Worm (Caenorhabditis elegans): Measurements from ENCODE around the gene B0294.1.
A peak's percentile ranks its signal among the peaks of the same experiment; 100 is the strongest.

B0294.1 gene

DNA sequence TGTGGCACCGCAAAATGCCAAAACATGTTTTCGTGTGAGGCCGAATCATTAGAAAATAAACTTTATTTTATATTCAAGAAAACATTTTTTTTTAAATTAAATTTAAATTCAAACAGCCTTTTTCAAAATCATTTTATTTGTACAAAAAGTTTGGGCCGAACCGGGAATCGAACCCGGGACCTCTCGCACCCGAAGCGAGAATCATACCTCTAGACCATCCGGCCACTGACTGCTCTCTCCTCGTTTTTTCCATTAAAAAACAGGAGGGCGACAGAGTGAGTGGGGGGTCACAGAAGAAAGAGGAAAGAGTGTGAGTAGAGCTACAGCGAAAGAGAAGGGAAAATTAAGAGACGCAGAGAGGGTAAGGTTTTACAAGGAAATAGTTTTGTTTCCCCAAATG is 16.5 kb downstream of the B0294.1 start:
- TF ChIP-seq snpc-4 (tag; optimal IDR thresholded peaks at IDR 0.05) (peak; percentile 32), nhr-6 (tag; optimal IDR thresholded peaks at IDR 0.05) (no peak), ztf-11 (tag; optimal IDR thresholded peaks at IDR 0.05) (no peak), aly-2 (tag; optimal IDR thresholded peaks at IDR 0.05) (no peak), ceh-16 (tag; optimal IDR thresholded peaks at IDR 0.05) (peak; percentile 49), ceh-82 (tag; optimal IDR thresholded peaks at IDR 0.05) (peak; percentile 5), fos-1 (tag; optimal IDR thresholded peaks at IDR 0.05) (peak; percentile 42), skn-1 (tag; optimal IDR thresholded peaks at IDR 0.05) (no peak), mdl-1 (tag; optimal IDR thresholded peaks at IDR 0.05) (peak in 1 of 2 experiments; percentile 21), Y55F3AM.14 (GFP tag; optimal IDR thresholded peaks at IDR 0.05) (peak; percentile 14), nhr-21 (tag; optimal IDR thresholded peaks at IDR 0.05) (peak; percentile 33), nhr-23 (tag; optimal IDR thresholded peaks at IDR 0.05) (no peak), nhr-11 (tag; optimal IDR thresholded peaks at IDR 0.05) (no peak), ZK546.5 (tag; optimal IDR thresholded peaks at IDR 0.05) (no peak), blmp-1 (tag; optimal IDR thresholded peaks at IDR 0.05; ENCODE audit: insufficient read depth) (no peak), unc-55 (GFP tag; optimal IDR thresholded peaks at IDR 0.05) (peak; percentile 71), sem-4 (tag; optimal IDR thresholded peaks at IDR 0.05) (no peak), egl-27 (tag; optimal IDR thresholded peaks at IDR 0.05) (peak; percentile 6), ztf-1 (GFP tag; conservative IDR thresholded peaks at IDR 0.05) (no peak), mab-5 (tag; optimal IDR thresholded peaks at IDR 0.05) (no peak), F13H6.1 (tag; optimal IDR thresholded peaks at IDR 0.05) (peak; percentile 49), lin-11 (tag; optimal IDR thresholded peaks at IDR 0.05) (peak; percentile 49), elt-3 (tag; optimal IDR thresholded peaks at IDR 0.05) (no peak), lin-13 (GFP tag; optimal IDR thresholded peaks at IDR 0.05) (peak; percentile 56), lsy-2 (tag; optimal IDR thresholded peaks at IDR 0.05) (peak; percentile 50 to 79), ztf-4 (tag; optimal IDR thresholded peaks at IDR 0.05) (no peak), elt-1 (tag; optimal IDR thresholded peaks at IDR 0.05) (no peak), unc-39 (tag; optimal IDR thresholded peaks at IDR 0.05) (no peak), lin-39 (tag; optimal IDR thresholded peaks at IDR 0.05) (no peak), unc-62 (GFP tag; optimal IDR thresholded peaks at IDR 0.05) (no peak), dmd-4 (tag; optimal IDR thresholded peaks at IDR 0.05) (no peak), nhr-77 (tag; optimal IDR thresholded peaks at IDR 0.05) (no peak), alr-1 (tag; optimal IDR thresholded peaks at IDR 0.05) (no peak), C34F6.9 (tag; optimal IDR thresholded peaks at IDR 0.05) (peak; percentile 38), nhr-129 (tag; optimal IDR thresholded peaks at IDR 0.05) (peak; percentile 74), gmeb-1 (tag; optimal IDR thresholded peaks at IDR 0.05) (peak; percentile 58), crh-2 (tag; optimal IDR thresholded peaks at IDR 0.05) (peak; percentile 36), nhr-237 (tag; optimal IDR thresholded peaks at IDR 0.05) (no peak), nhr-25 (tag; optimal IDR thresholded peaks at IDR 0.05) (no peak), R02D3.7 (tag; optimal IDR thresholded peaks at IDR 0.05) (no peak), sma-3 (GFP tag; optimal IDR thresholded peaks at IDR 0.05) (peak; percentile 43), mbf-1 (tag; optimal IDR thresholded peaks at IDR 0.05) (no peak), nhr-12 (tag; optimal IDR thresholded peaks at IDR 0.05) (no peak), peb-1 (tag; optimal IDR thresholded peaks at IDR 0.05) (no peak), nhr-10 (tag; optimal IDR thresholded peaks at IDR 0.05) (no peak), sma-9 (GFP tag; optimal IDR thresholded peaks at IDR 0.05) (peak; percentile 76), sma-9 (tag; optimal IDR thresholded peaks at IDR 0.05) (no peak)

DNA sequence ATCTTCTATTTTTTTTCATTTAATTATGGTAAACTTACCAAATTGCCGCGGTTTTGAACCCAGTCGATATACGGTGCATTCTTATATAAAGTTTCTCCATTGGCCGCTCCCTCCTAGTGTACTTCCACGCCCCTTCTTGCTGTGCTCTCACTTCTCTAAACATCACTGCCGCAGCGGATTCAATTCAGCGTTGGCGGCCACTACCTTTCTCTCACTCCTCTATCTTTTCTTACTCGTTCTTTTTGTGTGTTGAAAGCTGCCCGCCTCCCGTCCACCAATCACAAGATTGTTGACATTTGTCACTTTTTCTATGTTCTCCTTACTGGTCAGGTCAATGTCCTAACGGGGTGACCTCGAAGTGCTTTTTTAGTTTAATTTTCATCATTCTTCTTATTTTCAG is 26.2 kb downstream of the B0294.1 start:
- TF ChIP-seq lin-13 (GFP tag; optimal IDR thresholded peaks at IDR 0.05): no peak
- no peak for TF ChIP-seq nhr-23 (tag; optimal IDR thresholded peaks at IDR 0.05)
- TF ChIP-seq unc-55 (GFP tag; optimal IDR thresholded peaks at IDR 0.05): peak; percentile 22
- no peak for TF ChIP-seq egl-27 (tag; optimal IDR thresholded peaks at IDR 0.05)
- TF ChIP-seq blmp-1 (tag; optimal IDR thresholded peaks at IDR 0.05; ENCODE audit: insufficient read depth): no peak
- TF ChIP-seq zag-1 (tag; optimal IDR thresholded peaks at IDR 0.05): no peak
- TF ChIP-seq nhr-129 (tag; optimal IDR thresholded peaks at IDR 0.05): peak; percentile 19
- no peak for TF ChIP-seq dmd-4 (tag; optimal IDR thresholded peaks at IDR 0.05)
- no peak for TF ChIP-seq mbf-1 (tag; optimal IDR thresholded peaks at IDR 0.05)
- TF ChIP-seq lsy-2 (tag; optimal IDR thresholded peaks at IDR 0.05): peak; percentile 55 to 74
- no peak for TF ChIP-seq elt-1 (tag; optimal IDR thresholded peaks at IDR 0.05)
